Fruit fly (Drosophila melanogaster) whole organism, prepupa: ENCODE results near the gene lmgB.

Experiments used
- Blimp-1 ChIP-seq: fragments of 200-800 bp; sonication (Bioruptor generic); optimal IDR thresholded peaks from 3 replicates; lab custom pipeline; 2017; ENCODE audit warnings: missing biosample characterization, missing genetic modification characterization, mild to moderate bottlenecking, moderate library complexity, missing genetic modification reagents
- CG11902 ChIP-seq: fragments of 200-800 bp; sonication (Bioruptor generic); optimal IDR thresholded peaks from 3 replicates; lab custom pipeline; 2016; ENCODE audit warnings: missing biosample characterization, missing genetic modification characterization
- CG16779 ChIP-seq: fragments of 200-800 bp; sonication (Bioruptor generic); optimal IDR thresholded peaks from 3 replicates; lab custom pipeline; 2017; ENCODE audit warnings: missing biosample characterization, mild to moderate bottlenecking, missing genetic modification characterization
- CG4318 ChIP-seq: fragments of 200-800 bp; sonication (Bioruptor generic); optimal IDR thresholded peaks from 3 replicates; lab custom pipeline; 2017; ENCODE audit warnings: missing biosample characterization, mild to moderate bottlenecking, missing genetic modification characterization
- CG6808 ChIP-seq: fragments of 200-800 bp; sonication (Bioruptor generic); optimal IDR thresholded peaks from 3 replicates; lab custom pipeline; 2017; ENCODE audit warnings: missing biosample characterization, missing genetic modification characterization, mild to moderate bottlenecking, moderate library complexity, missing genetic modification reagents
- CG6854 ChIP-seq: fragments of 200-800 bp; sonication (Bioruptor generic); optimal IDR thresholded peaks from 2 replicates; lab custom pipeline; 2017; ENCODE audit warnings: missing biosample characterization, mild to moderate bottlenecking, missing genetic modification characterization
- Eip93F ChIP-seq: fragments of 200-800 bp; sonication (Bioruptor generic); optimal IDR thresholded peaks from 2 replicates; lab custom pipeline; 2016; ENCODE audit warnings: missing biosample characterization, mild to moderate bottlenecking, missing genetic modification characterization
- Hr39 ChIP-seq: fragments of 200-800 bp; sonication (Bioruptor generic); optimal IDR thresholded peaks from 2 replicates; lab custom pipeline; 2016; ENCODE audit warnings: missing biosample characterization, missing genetic modification characterization
- OdsH ChIP-seq: fragments of 200-800 bp; sonication (Bioruptor generic); optimal IDR thresholded peaks from 3 replicates; lab custom pipeline; 2016; ENCODE audit warnings: missing biosample characterization, missing genetic modification characterization
- Sox15 ChIP-seq: fragments of 200-800 bp; sonication (Bioruptor generic); optimal IDR thresholded peaks from 3 replicates; lab custom pipeline; 2016; ENCODE audit warnings: missing biosample characterization, missing genetic modification characterization
- acj6 ChIP-seq: fragments of 200-800 bp; sonication (Bioruptor generic); optimal IDR thresholded peaks from 3 replicates; lab custom pipeline; 2016; ENCODE audit warnings: missing biosample characterization, missing genetic modification characterization
- esn ChIP-seq: fragments of 200-800 bp; sonication (Bioruptor generic); optimal IDR thresholded peaks from 2 replicates; lab custom pipeline; 2016; ENCODE audit warnings: missing biosample characterization, mild to moderate bottlenecking, missing genetic modification characterization, moderate library complexity
- lz ChIP-seq: fragments of 200-800 bp; sonication (Bioruptor generic); optimal IDR thresholded peaks from 3 replicates; lab custom pipeline; 2016; ENCODE audit warnings: missing biosample characterization, missing genetic modification characterization

- peak; percentile 62 for TF ChIP-seq CG6854 (GFP tag; lab: Kevin White, UChicago)
- peak; percentile 84 for TF ChIP-seq CG11902
- peak; percentile 77 for TF ChIP-seq CG4318 (GFP tag; lab: Kevin White, UChicago)
- peak; percentile 84 for TF ChIP-seq Sox15 (GFP tag; lab: Kevin White, UChicago)
- peak; percentile 91 for TF ChIP-seq esn (GFP tag; lab: Kevin White, UChicago)
- TF ChIP-seq CG6808, result peak; percentile 92
- TF ChIP-seq lz (GFP tag; lab: Kevin White, UChicago), result peak; percentile 85
- peak; percentile 48 for TF ChIP-seq Blimp-1 (GFP tag; lab: Kevin White, UChicago)
- peak; percentile 94 for TF ChIP-seq acj6 (GFP tag; lab: Kevin White, UChicago)
- peak; percentile 86 for TF ChIP-seq CG16779 (tag; lab: Kevin White, UChicago)
- peak; percentile 95 for TF ChIP-seq OdsH (GFP tag; lab: Kevin White, UChicago)
- TF ChIP-seq Hr39 (GFP tag; lab: Kevin White, UChicago), result peak; percentile 82
- peak; percentile 71 for TF ChIP-seq Eip93F (GFP tag; lab: Kevin White, UChicago)
These were observed 46.5 kb upstream of the lmgB start for dm6 chr2L:8574947-8575346.
